Fruit fly (Drosophila melanogaster): Measurements from ENCODE around the gene CG8745.

CG8745 gene

dm6 chr3L:13863365-13863775 is 3.3 kb downstream of the CG8745 start (continued):
- TF ChIP-seq dysf (GFP tag; IDR thresholded peaks at IDR 0.05) (0 out of 3 replicates have a peak, but pooled peaks have one; percentile 26), chn (GFP tag; optimal IDR thresholded peaks at IDR 0.05) (peak; percentile 5), Hr78 (GFP tag; optimal IDR thresholded peaks at IDR 0.05) (peak in 1 of 2 experiments; percentile 44), z (GFP tag; IDR thresholded peaks at IDR 0.05) (peak; percentile 95), CG6791 (GFP tag; IDR thresholded peaks at IDR 0.05; ENCODE audit: partially characterized antibody) (peak; percentile 57; the same call in 2 of the 3 replicates), sc (optimal IDR thresholded peaks at IDR 0.05) (no peak), sc (GFP tag; optimal IDR thresholded peaks at IDR 0.05) (peak; percentile 8), sug (tag; optimal IDR thresholded peaks at IDR 0.05) (peak; percentile 94), ERR (GFP tag; optimal IDR thresholded peaks at IDR 0.05) (peak; percentile 49), CG15269 (tag; optimal IDR thresholded peaks at IDR 0.05) (no peak), pros (GFP tag; optimal IDR thresholded peaks at IDR 0.05) (peak; percentile 68), CG17802 (tag; optimal IDR thresholded peaks at IDR 0.05) (no peak), Rfx (GFP tag; IDR thresholded peaks at IDR 0.05) (0 out of 2 replicates have a peak, but pooled peaks have one; percentile 12), dmrt99B (tag; optimal IDR thresholded peaks at IDR 0.05) (no peak), twi (tag; optimal IDR thresholded peaks at IDR 0.05) (peak; percentile 99), CG15479 (GFP tag; optimal IDR thresholded peaks at IDR 0.05) (peak; percentile 98), Pdp1 (GFP tag; optimal IDR thresholded peaks at IDR 0.05) (peak in 1 of 2 experiments; percentile 97), CG2199 (GFP tag; IDR thresholded peaks at IDR 0.05) (0 out of 3 replicates have a peak, but pooled peaks have one; percentile 62), CG17328 (GFP tag; IDR thresholded peaks at IDR 0.05) (0 out of 2 replicates have a peak, but pooled peaks have one; percentile 13), ci (GFP tag; IDR thresholded peaks at IDR 0.05) (peak; percentile 59; the same call in 2 of the 3 replicates), CG10543 (GFP tag; optimal IDR thresholded peaks at IDR 0.05) (peak; percentile 61), Deaf1 (tag; optimal IDR thresholded peaks at IDR 0.05) (peak; percentile 70), CG18599 (GFP tag; optimal IDR thresholded peaks at IDR 0.05) (peak; percentile 8), bbx (GFP tag; IDR thresholded peaks at IDR 0.05; ENCODE audit: partially characterized antibody) (0 out of 2 replicates have a peak, but pooled peaks have one; percentile 28), CG33557 (GFP tag; optimal IDR thresholded peaks at IDR 0.05) (peak; percentile 11), shn (GFP tag; optimal IDR thresholded peaks at IDR 0.05) (no peak), CG10147 (GFP tag; optimal IDR thresholded peaks at IDR 0.05) (no peak), CG11504 (tag; optimal IDR thresholded peaks at IDR 0.05) (peak; percentile 3), chinmo (GFP tag; IDR thresholded peaks at IDR 0.05; ENCODE audit: partially characterized antibody) (0 out of 4 replicates have a peak, but pooled peaks have one; percentile 70)

- TF ChIP-seq otp (GFP tag; IDR thresholded peaks at IDR 0.05) (peak; percentile 95), fd3F (GFP tag; optimal IDR thresholded peaks at IDR 0.05) (peak; percentile 84), Hey (tag; optimal IDR thresholded peaks at IDR 0.05) (peak; percentile 80), CG12071 (GFP tag; optimal IDR thresholded peaks at IDR 0.05) (no peak), CG7839 (tag; optimal IDR thresholded peaks at IDR 0.05) (peak; percentile 90), Fer3 (tag; optimal IDR thresholded peaks at IDR 0.05) (peak; percentile 77), HLH3B (GFP tag; IDR thresholded peaks at IDR 0.05) (0 out of 2 replicates have a peak, but pooled peaks have one; percentile 61), CG10654 (GFP tag; optimal IDR thresholded peaks at IDR 0.05) (no peak), CG8281 (tag; optimal IDR thresholded peaks at IDR 0.05) (peak; percentile 61), Pdp1 (GFP tag; optimal IDR thresholded peaks at IDR 0.05) (peak; percentile 91 to 94), CG31441 (GFP tag; IDR thresholded peaks at IDR 0.05) (peak; percentile 56; the same call in 1 of the 2 replicates), toy (GFP tag; IDR thresholded peaks at IDR 0.05) (peak; percentile 83; the same call in 1 of the 2 replicates), CG7786 (GFP tag; optimal IDR thresholded peaks at IDR 0.05) (peak; percentile 89), CG5953 (GFP tag; IDR thresholded peaks at IDR 0.05) (peak; percentile 92), lbe (GFP tag; optimal IDR thresholded peaks at IDR 0.05) (no peak), pum (GFP tag; optimal IDR thresholded peaks at IDR 0.05) (peak; percentile 87), Neu2 (GFP tag; optimal IDR thresholded peaks at IDR 0.05; ENCODE audit: borderline replicate concordance) (no peak), CG15269 (tag; optimal IDR thresholded peaks at IDR 0.05) (peak; percentile 92), CG2678 (tag; optimal IDR thresholded peaks at IDR 0.05) (peak; percentile 90), CG12219 (GFP tag; optimal IDR thresholded peaks at IDR 0.05) (peak; percentile 75), CG31388 (GFP tag; optimal IDR thresholded peaks at IDR 0.05) (no peak), nerfin-1 (tag; optimal IDR thresholded peaks at IDR 0.05) (no peak)
These were observed 4.3 kb downstream of the CG8745 start for dm6 chr3L:13862403-13862802.

All from whole organism, embryonic.